Worm (Caenorhabditis elegans): Measurements from ENCODE around the gene oac-59.

DNA sequence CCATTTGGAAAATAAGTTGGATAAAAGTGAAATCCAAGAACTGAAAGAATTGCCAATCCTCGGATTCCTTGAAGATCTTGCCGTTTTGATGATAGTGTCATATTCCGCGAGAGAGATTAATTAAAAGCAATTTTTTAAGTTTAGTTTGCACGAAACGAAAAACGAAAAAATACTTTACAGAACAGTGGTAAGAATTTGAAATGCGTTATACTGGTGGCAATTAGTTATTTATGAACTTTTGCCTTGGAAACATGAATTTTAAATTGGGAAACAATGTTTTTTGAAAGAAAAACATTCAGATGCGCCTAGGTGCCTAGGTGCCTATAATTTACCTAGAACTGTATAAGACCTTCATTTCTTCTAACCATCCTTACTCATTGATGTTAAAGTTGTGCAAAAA is 6.7 kb upstream of the oac-59 start, which contains the start of gene oac-57:
- no peak for TF ChIP-seq him-1 (tag; optimal IDR thresholded peaks at IDR 0.05)
- TF ChIP-seq W03F9.2 (tag; optimal IDR thresholded peaks at IDR 0.05): no peak
- TF ChIP-seq dao-5 (tag; optimal IDR thresholded peaks at IDR 0.05): no peak

Data from whole organism, L4/young adult.